Fruit fly (Drosophila melanogaster) whole organism, embryonic: ENCODE data around the gene CG43880.

Source experiments
- Aef1 ChIP-seq: fragments of 200-800 bp; sonication (Bioruptor generic); IDR thresholded peaks from 3 replicates; pipeline ENCODE4 v1.3.6; 2022; ENCODE audit warnings: missing biosample characterization, missing genetic modification characterization
- CG10267 ChIP-seq: fragments of 200-800 bp; sonication (Bioruptor generic); optimal IDR thresholded peaks from 2 replicates; lab custom pipeline; 2018; ENCODE audit warnings: missing biosample characterization, mild to moderate bottlenecking, missing genetic modification characterization, moderate library complexity
- CG12391 ChIP-seq: fragments of 200-800 bp; sonication (Bioruptor generic); optimal IDR thresholded peaks from 3 replicates; lab custom pipeline; 2018; ENCODE audit warnings: missing biosample characterization, mild to moderate bottlenecking, missing genetic modification characterization, moderate library complexity
- CG12769 ChIP-seq: fragments of 200-800 bp; sonication (Bioruptor generic); optimal IDR thresholded peaks from 2 replicates; lab custom pipeline; 2019; ENCODE audit warnings: missing biosample characterization, mild to moderate bottlenecking, missing genetic modification characterization, moderate library complexity
- CG13296 ChIP-seq: fragments of 200-800 bp; sonication (Bioruptor generic); optimal IDR thresholded peaks from 3 replicates; lab custom pipeline; 2018; ENCODE audit warnings: missing biosample characterization, mild to moderate bottlenecking, missing genetic modification characterization
- CG13775 ChIP-seq: fragments of 200-800 bp; sonication (Bioruptor generic); optimal IDR thresholded peaks from 3 replicates; lab custom pipeline; 2017; ENCODE audit warnings: missing biosample characterization, mild to moderate bottlenecking, missing genetic modification characterization
- CG14710 ChIP-seq: fragments of 200-800 bp; sonication (Bioruptor generic); optimal IDR thresholded peaks from 3 replicates; lab custom pipeline; 2019; ENCODE audit warnings: missing biosample characterization, mild to moderate bottlenecking, missing genetic modification characterization, moderate library complexity
- CG16815 ChIP-seq: fragments of 200-800 bp; sonication (Bioruptor generic); optimal IDR thresholded peaks from 3 replicates; lab custom pipeline; 2017; ENCODE audit warnings: missing biosample characterization, mild to moderate bottlenecking, missing genetic modification characterization
- CG18476 ChIP-seq: fragments of 200-800 bp; sonication (Bioruptor generic); optimal IDR thresholded peaks from 2 replicates; lab custom pipeline; 2016; ENCODE audit warnings: missing biosample characterization, mild to moderate bottlenecking, missing genetic modification characterization
- CG2202 ChIP-seq: fragments of 200-800 bp; sonication (Bioruptor generic); optimal IDR thresholded peaks from 2 replicates; lab custom pipeline; 2018; ENCODE audit warnings: missing biosample characterization, mild to moderate bottlenecking, missing genetic modification characterization
- CG2678 ChIP-seq: fragments of 200-800 bp; sonication (Bioruptor generic); optimal IDR thresholded peaks from 3 replicates; lab custom pipeline; 2019; ENCODE audit warnings: missing biosample characterization, mild to moderate bottlenecking, missing genetic modification characterization, moderate library complexity
- CG2712 ChIP-seq: fragments of 200-800 bp; optimal IDR thresholded peaks from 3 replicates; lab custom pipeline; 2019; ENCODE audit warnings: missing biosample characterization, mild to moderate bottlenecking, missing genetic modification characterization, moderate library complexity
- CG30403 ChIP-seq: fragments of 200-800 bp; sonication (Bioruptor generic); optimal IDR thresholded peaks from 3 replicates; lab custom pipeline; 2016; ENCODE audit warnings: missing biosample characterization, missing genetic modification characterization
- CG33557 ChIP-seq: fragments of 200-800 bp; sonication (Bioruptor generic); optimal IDR thresholded peaks from 2 replicates; lab custom pipeline; 2019; ENCODE audit warnings: missing biosample characterization, mild to moderate bottlenecking, missing genetic modification characterization, moderate library complexity
- CG3407 ChIP-seq: fragments of 200-800 bp; sonication (Bioruptor generic); optimal IDR thresholded peaks from 2 replicates; lab custom pipeline; 2018; ENCODE audit warnings: missing biosample characterization, mild to moderate bottlenecking, missing genetic modification characterization
- CG4360 ChIP-seq: fragments of 200-800 bp; sonication (Bioruptor generic); IDR thresholded peaks from 2 replicates; pipeline ENCODE4 v1.3.6; 2022; ENCODE audit warnings: missing biosample characterization, missing genetic modification characterization
- CG4854 ChIP-seq: fragments of 200-800 bp; sonication (Bioruptor generic); optimal IDR thresholded peaks from 2 replicates; lab custom pipeline; 2016; ENCODE audit warnings: missing biosample characterization, missing genetic modification characterization, inconsistent platforms
- CG5953 ChIP-seq: fragments of 200-800 bp; sonication (Bioruptor generic); IDR thresholded peaks from 2 replicates; pipeline ENCODE4 v1.3.6; 2022; ENCODE audit warnings: missing biosample characterization, missing genetic modification characterization
- CG8359 ChIP-seq: fragments of 200-800 bp; sonication (Bioruptor generic); optimal IDR thresholded peaks from 2 replicates; lab custom pipeline; 2017; ENCODE audit warnings: missing biosample characterization, mild to moderate bottlenecking, missing genetic modification characterization, borderline replicate concordance
- CG8388 ChIP-seq: fragments of 200-800 bp; sonication (Bioruptor generic); optimal IDR thresholded peaks from 2 replicates; lab custom pipeline; 2019; ENCODE audit warnings: missing biosample characterization, mild to moderate bottlenecking, missing genetic modification characterization, moderate library complexity
- CrebB ChIP-seq: fragments of 200-800 bp; sonication (Bioruptor generic); optimal IDR thresholded peaks from 3 replicates; lab custom pipeline; 2018; ENCODE audit warnings: missing biosample characterization, mild to moderate bottlenecking, missing genetic modification characterization
- Deaf1 ChIP-seq: fragments of 200-800 bp; optimal IDR thresholded peaks from 3 replicates; lab custom pipeline; 2019; ENCODE audit warnings: missing biosample characterization, mild to moderate bottlenecking, missing genetic modification characterization, moderate library complexity
- Dip3 ChIP-seq: fragments of 200-800 bp; sonication (Bioruptor generic); optimal IDR thresholded peaks from 3 replicates; lab custom pipeline; 2016; ENCODE audit warnings: missing biosample characterization, missing genetic modification characterization
- Dref ChIP-seq: fragments of 200-800 bp; sonication (Bioruptor generic); IDR thresholded peaks from 2 replicates; pipeline ENCODE4 v1.3.6; 2022; ENCODE audit warnings: missing biosample characterization, missing genetic modification characterization
- E2f2 ChIP-seq: fragments of 200-800 bp; sonication (Bioruptor generic); IDR thresholded peaks from 2 replicates; pipeline ENCODE4 v1.3.6; 2022; ENCODE audit warnings: missing biosample characterization, missing genetic modification characterization
- Gsc ChIP-seq: fragments of 200-800 bp; sonication (Bioruptor generic); IDR thresholded peaks from 2 replicates; pipeline ENCODE4 v1.3.6; 2022; ENCODE audit warnings: missing biosample characterization, missing genetic modification characterization
- Hand ChIP-seq: fragments of 200-800 bp; sonication (Bioruptor generic); optimal IDR thresholded peaks from 2 replicates; lab custom pipeline; 2017; ENCODE audit warnings: mild to moderate bottlenecking, missing biosample characterization, missing genetic modification reagents, missing genetic modification characterization
- HmgD ChIP-seq: fragments of 200-800 bp; sonication (Bioruptor generic); optimal IDR thresholded peaks from 3 replicates; lab custom pipeline; 2016; ENCODE audit warnings: missing biosample characterization, missing genetic modification characterization
- HmgZ ChIP-seq: fragments of 200-800 bp; sonication (Bioruptor generic); optimal IDR thresholded peaks from 2 replicates; lab custom pipeline; 2018; ENCODE audit warnings: missing biosample characterization, mild to moderate bottlenecking, missing genetic modification characterization
- Hr3 ChIP-seq: fragments of 200-800 bp; sonication (Bioruptor generic); optimal IDR thresholded peaks from 3 replicates; lab custom pipeline; 2016; ENCODE audit warnings: missing biosample characterization, missing genetic modification characterization
- Lhr ChIP-seq: fragments of 200-800 bp; sonication (Bioruptor generic); optimal IDR thresholded peaks from 3 replicates; lab custom pipeline; 2017; ENCODE audit warnings: mild to moderate bottlenecking, missing biosample characterization, missing genetic modification reagents, missing genetic modification characterization
- Lpt ChIP-seq: fragments of >200 bp; optimal IDR thresholded peaks from 2 replicates; lab custom pipeline; 2018; ENCODE audit warnings: missing biosample characterization, missing genetic modification characterization
- Spps ChIP-seq: fragments of 200-800 bp; sonication (Bioruptor generic); optimal IDR thresholded peaks from 2 replicates; lab custom pipeline; 2018; ENCODE audit warnings: missing biosample characterization, mild to moderate bottlenecking, missing genetic modification characterization
- Tbp ChIP-seq: fragments of >200 bp; optimal IDR thresholded peaks from 2 replicates; lab custom pipeline; 2018; ENCODE audit warnings: missing biosample characterization, missing genetic modification characterization
- aop ChIP-seq: fragments of 200-800 bp; sonication (Bioruptor generic); IDR thresholded peaks from 2 replicates; pipeline ENCODE4 v1.3.6; 2022; ENCODE audit warnings: missing biosample characterization, missing genetic modification characterization
- ap ChIP-seq: fragments of 200-800 bp; sonication (Bioruptor generic); IDR thresholded peaks from 2 replicates; pipeline ENCODE4 v1.3.6; 2022; ENCODE audit warnings: missing biosample characterization, missing genetic modification characterization
- btn ChIP-seq: fragments of 200-800 bp; sonication (Bioruptor generic); optimal IDR thresholded peaks from 2 replicates; lab custom pipeline; 2016; ENCODE audit warnings: missing biosample characterization, missing genetic modification characterization
- crc ChIP-seq: fragments of 200-800 bp; sonication (Bioruptor generic); optimal IDR thresholded peaks from 2 replicates; lab custom pipeline; 2016; ENCODE audit warnings: missing biosample characterization, missing genetic modification characterization
- da ChIP-seq: fragments of 200-800 bp; sonication (Bioruptor generic); optimal IDR thresholded peaks from 2 replicates; lab custom pipeline; 2016; ENCODE audit warnings: missing biosample characterization, missing genetic modification characterization
- dm ChIP-seq: fragments of 200-800 bp; sonication (Bioruptor generic); optimal IDR thresholded peaks from 3 replicates; lab custom pipeline; 2016; ENCODE audit warnings: missing biosample characterization, missing genetic modification characterization
- dpn ChIP-seq, 2 experiments: fragments of 200-800 bp; sonication (Bioruptor generic); optimal IDR thresholded peaks; 3 replicates each; lab custom pipeline; 2016; ENCODE audit warnings: missing biosample characterization in 2 of 2, missing genetic modification characterization in 2 of 2
- eve ChIP-seq, 2 experiments: fragments of >200 bp; optimal IDR thresholded peaks; 2 replicates each; lab custom pipeline; 2017; ENCODE audit warnings: missing biosample characterization in 2 of 2, missing genetic modification characterization in 2 of 2
- kah ChIP-seq: fragments of 200-800 bp; sonication (Bioruptor generic); optimal IDR thresholded peaks from 2 replicates; lab custom pipeline; 2018; ENCODE audit warnings: missing biosample characterization, mild to moderate bottlenecking, missing genetic modification characterization
- nmo ChIP-seq: fragments of 200-800 bp; sonication (Bioruptor generic); optimal IDR thresholded peaks from 2 replicates; lab custom pipeline; 2018; ENCODE audit warnings: missing biosample characterization, mild to moderate bottlenecking, missing genetic modification characterization, moderate library complexity
- oc ChIP-seq: fragments of 200-800 bp; sonication (Bioruptor generic); optimal IDR thresholded peaks from 2 replicates; lab custom pipeline; 2018; ENCODE audit warnings: missing biosample characterization, mild to moderate bottlenecking, missing genetic modification characterization, moderate library complexity
- pita ChIP-seq: fragments of 200-800 bp; sonication (Bioruptor generic); optimal IDR thresholded peaks from 2 replicates; lab custom pipeline; 2017; ENCODE audit warnings: missing biosample characterization, mild to moderate bottlenecking, missing genetic modification characterization
- tap ChIP-seq: fragments of 200-800 bp; optimal IDR thresholded peaks from 3 replicates; lab custom pipeline; 2019; ENCODE audit warnings: missing biosample characterization, mild to moderate bottlenecking, missing genetic modification characterization, moderate library complexity
- wdn ChIP-seq: fragments of 200-800 bp; sonication (Bioruptor generic); IDR thresholded peaks from 2 replicates; pipeline ENCODE4 v1.3.6; 2022; ENCODE audit warnings: missing biosample characterization, missing genetic modification characterization
- zen2 ChIP-seq: fragments of 200-800 bp; sonication (Bioruptor generic); IDR thresholded peaks from 3 replicates; pipeline ENCODE4 v1.3.6; 2022; ENCODE audit warnings: missing biosample characterization, missing genetic modification characterization; ENCODE audit not compliant: partially characterized antibody
- zfh2 ChIP-seq: fragments of 200-800 bp; sonication (Bioruptor generic); optimal IDR thresholded peaks from 2 replicates; lab custom pipeline; 2016; ENCODE audit warnings: missing biosample characterization, missing genetic modification characterization

CG43880 gene

DNA sequence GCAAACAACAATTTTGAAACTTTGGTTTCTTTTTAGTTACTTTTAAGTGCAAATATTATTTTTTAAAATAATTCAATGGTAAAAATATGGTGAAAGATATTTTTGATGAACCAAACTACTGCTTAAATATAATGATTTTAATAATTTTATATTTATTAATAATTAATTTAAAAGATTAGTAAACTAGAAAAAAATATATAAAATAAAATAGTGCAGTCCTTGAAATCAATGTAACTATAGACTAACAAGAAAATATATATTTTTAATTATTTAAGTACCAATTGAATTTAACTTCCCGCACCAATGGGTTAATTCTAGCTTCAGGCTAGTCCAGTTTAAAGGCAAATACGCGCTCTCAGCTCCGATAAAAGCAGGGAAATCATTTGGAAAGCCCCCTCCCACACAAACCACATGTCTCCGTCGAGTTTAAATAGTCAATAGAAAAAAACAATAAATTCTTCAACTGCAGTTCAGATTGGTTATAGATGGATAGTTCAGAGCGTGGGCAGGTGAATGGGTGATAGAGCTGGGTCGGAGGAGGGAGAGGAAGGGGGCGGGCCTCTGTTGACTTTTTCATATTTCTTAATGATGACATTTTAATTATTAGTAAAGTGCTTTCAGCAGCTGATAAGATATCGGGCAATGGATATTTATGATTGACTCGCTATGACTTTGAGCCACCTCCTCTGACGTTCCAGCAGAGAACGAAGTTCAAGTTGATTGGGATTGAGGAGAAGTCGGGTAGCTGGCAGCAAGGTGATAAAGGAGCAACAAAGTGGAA is 16.0 kb upstream of the CG43880 start:
- TF ChIP-seq CG18476, result no peak
- no peak for TF ChIP-seq Dip3
- peak; percentile 3 for TF ChIP-seq CG33557 (GFP tag; lab: Kevin White, UChicago)
- TF ChIP-seq CG10267 (tag; lab: Kevin White, UChicago), result peak; percentile 45
- TF ChIP-seq CG14710, result peak; percentile 55
- no peak for TF ChIP-seq Spps (tag; lab: Kevin White, UChicago)
- peak; percentile 70 for TF ChIP-seq CG2678
- peak; percentile 1 for TF ChIP-seq CG13775 (GFP tag; lab: Kevin White, UChicago)
- no peak for TF ChIP-seq Deaf1 (tag; lab: Kevin White, UChicago)
- TF ChIP-seq pita (GFP tag; lab: Kevin White, UChicago), result no peak
- TF ChIP-seq wdn (GFP tag; lab: Robert Waterston, UW), result no peak
- TF ChIP-seq dm (GFP tag; lab: Kevin White, UChicago), result no peak
- peak; percentile 24 for TF ChIP-seq CG2202
- peak; percentile 19 for TF ChIP-seq CG30403 (GFP tag; lab: Kevin White, UChicago)
- TF ChIP-seq CG3407, result no peak
- peak; percentile 38 for TF ChIP-seq CG8388 (GFP tag; lab: Kevin White, UChicago)
- no peak for TF ChIP-seq CG5953 (GFP tag; lab: Robert Waterston, UW)
- TF ChIP-seq CG12769 (tag; lab: Kevin White, UChicago), result peak; percentile 5
- no peak for TF ChIP-seq zen2
- no peak for TF ChIP-seq dpn (GFP tag; optimal IDR thresholded peaks at IDR 0.05; lab: Kevin White, UChicago)
- peak; percentile 68 for TF ChIP-seq CG2712 (tag; lab: Kevin White, UChicago)
- TF ChIP-seq eve (GFP tag; optimal IDR thresholded peaks at IDR 0.05; lab: Kevin White, UChicago), result no peak
- peak; percentile 34 for TF ChIP-seq tap
- no peak for TF ChIP-seq E2f2 (GFP tag; lab: Robert Waterston, UW)
- TF ChIP-seq HmgD (GFP tag; lab: Kevin White, UChicago), result no peak
- no peak for TF ChIP-seq CG4360 (GFP tag; lab: Robert Waterston, UW)
- TF ChIP-seq Gsc, result no peak
- no peak for TF ChIP-seq oc (tag; lab: Kevin White, UChicago)
- no peak for TF ChIP-seq zfh2
- TF ChIP-seq CG12391 (tag; lab: Kevin White, UChicago), result peak; percentile 33
- no peak for TF ChIP-seq CG8359 (GFP tag; lab: Kevin White, UChicago)
- no peak for TF ChIP-seq CG4854 (GFP tag; lab: Kevin White, UChicago)
- no peak for TF ChIP-seq Tbp
- no peak for TF ChIP-seq kah (GFP tag; lab: Kevin White, UChicago)
- no peak for TF ChIP-seq Dref
- TF ChIP-seq crc (GFP tag; lab: Kevin White, UChicago), result no peak
- TF ChIP-seq CrebB (tag; lab: Kevin White, UChicago), result no peak
- no peak for TF ChIP-seq CG16815 (GFP tag; lab: Kevin White, UChicago)
- no peak for TF ChIP-seq Lpt (GFP tag; lab: Kevin White, UChicago)
- TF ChIP-seq Lhr (GFP tag; lab: Kevin White, UChicago), result no peak
- peak; percentile 67 for TF ChIP-seq nmo (GFP tag; lab: Kevin White, UChicago)
- no peak for TF ChIP-seq CG13296 (GFP tag; lab: Kevin White, UChicago)
- TF ChIP-seq ap (GFP tag; lab: Robert Waterston, UW), result no peak
- no peak for TF ChIP-seq Aef1 (GFP tag; lab: Robert Waterston, UW)
- no peak for TF ChIP-seq aop
- TF ChIP-seq Hr3 (GFP tag; lab: Kevin White, UChicago), result no peak
- TF ChIP-seq HmgZ (tag; lab: Kevin White, UChicago), result no peak
- TF ChIP-seq btn, result no peak
- TF ChIP-seq da, result no peak
- no peak for TF ChIP-seq Hand (GFP tag; lab: Kevin White, UChicago)
